Fruit fly (Drosophila melanogaster) whole organism, embryonic: ENCODE measurements around the gene CG14676.

Experiments used
- Aef1 ChIP-seq: fragments of 200-800 bp; sonication (Bioruptor generic); IDR thresholded peaks from 3 replicates; pipeline ENCODE4 v1.3.6; 2022; ENCODE audit warnings: missing biosample characterization, missing genetic modification characterization
- Atf3 ChIP-seq: fragments of 200-800 bp; sonication (Bioruptor generic); optimal IDR thresholded peaks from 3 replicates; lab custom pipeline; 2016; ENCODE audit warnings: missing biosample characterization, missing genetic modification characterization
- BEAF-32 ChIP-seq: fragments of 200-800 bp; sonication (Bioruptor generic); optimal IDR thresholded peaks from 3 replicates; lab custom pipeline; 2017; ENCODE audit warnings: missing biosample characterization, missing genetic modification characterization, mild to moderate bottlenecking, moderate library complexity, missing genetic modification reagents
- CG10431 ChIP-seq: fragments of 200-800 bp; sonication (Bioruptor generic); optimal IDR thresholded peaks from 3 replicates; lab custom pipeline; 2018; ENCODE audit warnings: missing biosample characterization, mild to moderate bottlenecking, missing genetic modification characterization
- CG10565 ChIP-seq: fragments of 200-800 bp; sonication (Bioruptor generic); optimal IDR thresholded peaks from 3 replicates; lab custom pipeline; 2016; ENCODE audit warnings: missing biosample characterization, mild to moderate bottlenecking, missing genetic modification characterization
- CG11560 ChIP-seq: fragments of 200-800 bp; sonication (Bioruptor generic); IDR thresholded peaks from 3 replicates; pipeline ENCODE4 v1.3.6; 2022; ENCODE audit warnings: missing biosample characterization, missing genetic modification characterization
- CG12299 ChIP-seq: fragments of 200-800 bp; sonication (Bioruptor generic); optimal IDR thresholded peaks from 2 replicates; lab custom pipeline; 2018; ENCODE audit warnings: missing biosample characterization, mild to moderate bottlenecking, missing genetic modification characterization
- CG1233 ChIP-seq: fragments of 200-800 bp; sonication (Bioruptor generic); optimal IDR thresholded peaks from 4 replicates; lab custom pipeline; 2018; ENCODE audit warnings: missing biosample characterization, mild to moderate bottlenecking, missing genetic modification characterization
- CG12659 ChIP-seq: fragments of 200-800 bp; sonication (Bioruptor generic); optimal IDR thresholded peaks from 3 replicates; lab custom pipeline; 2017; ENCODE audit warnings: mild to moderate bottlenecking, missing biosample characterization, missing genetic modification reagents, missing genetic modification characterization
- CG17568 ChIP-seq: fragments of 200-800 bp; sonication (Bioruptor generic); optimal IDR thresholded peaks from 2 replicates; lab custom pipeline; 2018; ENCODE audit warnings: missing biosample characterization, mild to moderate bottlenecking, missing genetic modification characterization, moderate library complexity
- CG2120 ChIP-seq: fragments of 200-800 bp; sonication (Bioruptor generic); optimal IDR thresholded peaks from 3 replicates; lab custom pipeline; 2016; ENCODE audit warnings: missing biosample characterization, missing genetic modification characterization
- CG4424 ChIP-seq: fragments of 200-800 bp; sonication (Bioruptor generic); optimal IDR thresholded peaks from 3 replicates; lab custom pipeline; 2016; ENCODE audit warnings: missing biosample characterization, missing genetic modification characterization
- CG7357 ChIP-seq: fragments of 200-800 bp; sonication (Bioruptor generic); IDR thresholded peaks from 3 replicates; pipeline ENCODE4 v1.3.6; 2022; ENCODE audit warnings: missing biosample characterization, missing genetic modification characterization
- CG8290 ChIP-seq, 3 experiments: fragments of 200-800 bp; sonication (Bioruptor generic); optimal IDR thresholded peaks; 2 replicates each; lab custom pipeline; 2016 to 2019; ENCODE audit warnings: missing biosample characterization in 3 of 3, missing genetic modification characterization in 3 of 3, mild to moderate bottlenecking in 2 of 3, moderate library complexity in 1 of 3
- CG8765 ChIP-seq: fragments of 200-800 bp; sonication (Bioruptor generic); IDR thresholded peaks from 2 replicates; pipeline ENCODE4 v1.3.6; 2022; ENCODE audit warnings: missing biosample characterization, missing genetic modification characterization
- CHES-1-like ChIP-seq: fragments of 200-800 bp; sonication (Bioruptor generic); optimal IDR thresholded peaks from 2 replicates; lab custom pipeline; 2016; ENCODE audit warnings: missing biosample characterization, missing genetic modification characterization
- D ChIP-seq, 2 experiments: fragments of 200-800 bp in 1 of 2; fragments of >200 bp in 1 of 2; sonication (Bioruptor generic) in 1 of 2; optimal IDR thresholded peaks; 2 replicates in 1 of 2; 3 replicates in 1 of 2; lab custom pipeline; 2017; ENCODE audit warnings: mild to moderate bottlenecking in 1 of 2, missing biosample characterization in 1 of 2, missing genetic modification characterization in 1 of 2, missing genetic modification reagents in 1 of 2
- Drgx ChIP-seq: fragments of 200-800 bp; sonication (Bioruptor generic); IDR thresholded peaks from 2 replicates; pipeline ENCODE4 v1.3.6; 2022; ENCODE audit warnings: missing biosample characterization, missing genetic modification characterization
- Ets65A ChIP-seq: fragments of 200-800 bp; sonication (Bioruptor generic); peaks from one replicate; lab custom pipeline; 2016; ENCODE audit warnings: missing biosample characterization, missing genetic modification characterization
- HLH4C ChIP-seq: fragments of 200-800 bp; sonication (Bioruptor generic); IDR thresholded peaks from 3 replicates; pipeline ENCODE4 v1.3.6; 2022; ENCODE audit warnings: missing biosample characterization, missing genetic modification characterization; ENCODE audit not compliant: partially characterized antibody
- Mad ChIP-seq: fragments of 200-800 bp; sonication (Bioruptor generic); optimal IDR thresholded peaks from 2 replicates; lab custom pipeline; 2016; ENCODE audit warnings: missing biosample characterization, missing genetic modification characterization
- Med ChIP-seq: fragments of 200-800 bp; sonication (Bioruptor generic); peaks from one replicate; lab custom pipeline; 2016; ENCODE audit warnings: missing biosample characterization, missing genetic modification characterization, mild to moderate bottlenecking, inconsistent platforms, moderate library complexity
- Meics ChIP-seq: fragments of 200-800 bp; sonication (Bioruptor generic); optimal IDR thresholded peaks from 2 replicates; lab custom pipeline; 2017; ENCODE audit warnings: missing biosample characterization, mild to moderate bottlenecking, missing genetic modification characterization
- Nf-YA ChIP-seq: fragments of 200-800 bp; sonication (Bioruptor generic); IDR thresholded peaks from 2 replicates; pipeline ENCODE4 v1.3.6; 2022; ENCODE audit warnings: missing biosample characterization, missing genetic modification characterization
- Stat92E ChIP-seq, 3 experiments: fragments of >200 bp in 2 of 3; fragments of 200-800 bp in 1 of 3; sonication (Bioruptor generic) in 1 of 3; optimal IDR thresholded peaks; 2 replicates each; lab custom pipeline; 2017 to 2019; ENCODE audit warnings: missing biosample characterization in 3 of 3, missing genetic modification characterization in 3 of 3, mild to moderate bottlenecking in 1 of 3, moderate library complexity in 1 of 3
- bab2 ChIP-seq: fragments of 200-800 bp; sonication (Bioruptor generic); optimal IDR thresholded peaks from 2 replicates; lab custom pipeline; 2016; ENCODE audit warnings: missing biosample characterization, missing genetic modification characterization
- cato ChIP-seq: fragments of 200-800 bp; sonication (Bioruptor generic); optimal IDR thresholded peaks from 2 replicates; lab custom pipeline; 2016; ENCODE audit warnings: missing biosample characterization, missing genetic modification characterization, borderline replicate concordance
- corto ChIP-seq: fragments of 200-800 bp; sonication (Bioruptor generic); optimal IDR thresholded peaks from 2 replicates; lab custom pipeline; 2016; ENCODE audit warnings: missing biosample characterization, mild to moderate bottlenecking, missing genetic modification characterization, moderate library complexity
- dimm ChIP-seq: fragments of 200-800 bp; sonication (Bioruptor generic); IDR thresholded peaks from 2 replicates; pipeline ENCODE4 v1.3.6; 2022; ENCODE audit warnings: missing biosample characterization, missing genetic modification characterization
- ems ChIP-seq: fragments of 200-800 bp; sonication (Bioruptor generic); optimal IDR thresholded peaks from 3 replicates; lab custom pipeline; 2016; ENCODE audit warnings: missing biosample characterization, missing genetic modification characterization
- exex ChIP-seq: fragments of 200-800 bp; sonication (Bioruptor generic); optimal IDR thresholded peaks from 4 replicates; lab custom pipeline; 2018; ENCODE audit warnings: missing biosample characterization, mild to moderate bottlenecking, missing genetic modification characterization, moderate library complexity
- gsb-n ChIP-seq: fragments of 200-800 bp; sonication (Bioruptor generic); optimal IDR thresholded peaks from 3 replicates; lab custom pipeline; 2018; ENCODE audit warnings: missing biosample characterization, mild to moderate bottlenecking, missing genetic modification characterization
- kni ChIP-seq: fragments of 200-800 bp; sonication (Bioruptor generic); optimal IDR thresholded peaks from 3 replicates; lab custom pipeline; 2017; ENCODE audit warnings: mild to moderate bottlenecking, missing biosample characterization, missing genetic modification reagents, missing genetic modification characterization
- lab ChIP-seq: fragments of 200-800 bp; sonication (Bioruptor generic); optimal IDR thresholded peaks from 3 replicates; lab custom pipeline; 2017; ENCODE audit warnings: missing biosample characterization, missing genetic modification characterization, mild to moderate bottlenecking, moderate library complexity, missing genetic modification reagents
- mld ChIP-seq: fragments of 200-800 bp; sonication (Bioruptor generic); IDR thresholded peaks from 3 replicates; pipeline ENCODE4 v1.3.6; 2022; ENCODE audit warnings: missing biosample characterization, missing genetic modification characterization; ENCODE audit not compliant: partially characterized antibody
- odd ChIP-seq: fragments of 200-800 bp; sonication (Bioruptor generic); optimal IDR thresholded peaks from 2 replicates; lab custom pipeline; 2017; ENCODE audit warnings: missing biosample characterization, mild to moderate bottlenecking, missing genetic modification characterization
- pita ChIP-seq: fragments of 200-800 bp; sonication (Bioruptor generic); optimal IDR thresholded peaks from 2 replicates; lab custom pipeline; 2017; ENCODE audit warnings: missing biosample characterization, mild to moderate bottlenecking, missing genetic modification characterization
- pzg ChIP-seq: fragments of 200-800 bp; sonication (Bioruptor generic); optimal IDR thresholded peaks from 3 replicates; lab custom pipeline; 2018; ENCODE audit warnings: missing biosample characterization, mild to moderate bottlenecking, missing genetic modification characterization, moderate library complexity
- sd ChIP-seq: fragments of 200-800 bp; sonication (Bioruptor generic); optimal IDR thresholded peaks from 3 replicates; lab custom pipeline; 2018; ENCODE audit warnings: missing biosample characterization, mild to moderate bottlenecking, missing genetic modification characterization, moderate library complexity
- sens ChIP-seq: fragments of 200-800 bp; sonication (Bioruptor generic); peaks from one replicate; lab custom pipeline; 2016; ENCODE audit warnings: missing biosample characterization, missing genetic modification characterization
- sob ChIP-seq: fragments of 200-800 bp; sonication (Bioruptor generic); IDR thresholded peaks from 2 replicates; pipeline ENCODE4 v1.3.6; 2022; ENCODE audit warnings: missing biosample characterization, missing genetic modification characterization
- sqz ChIP-seq: fragments of 200-800 bp; sonication (Bioruptor generic); optimal IDR thresholded peaks from 3 replicates; lab custom pipeline; 2018; ENCODE audit warnings: missing biosample characterization, mild to moderate bottlenecking, missing genetic modification characterization
- stc ChIP-seq: fragments of 200-800 bp; sonication (Bioruptor generic); IDR thresholded peaks from 2 replicates; pipeline ENCODE4 v1.3.6; 2022; ENCODE audit warnings: missing biosample characterization, missing genetic modification characterization
- stwl ChIP-seq: fragments of 200-800 bp; sonication (Bioruptor generic); optimal IDR thresholded peaks from 3 replicates; lab custom pipeline; 2018; ENCODE audit warnings: missing biosample characterization, mild to moderate bottlenecking, missing genetic modification characterization, moderate library complexity
- sug ChIP-seq: fragments of 200-800 bp; optimal IDR thresholded peaks from 2 replicates; lab custom pipeline; 2019; ENCODE audit warnings: missing biosample characterization, mild to moderate bottlenecking, missing genetic modification characterization, moderate library complexity
- tgo ChIP-seq: fragments of 200-800 bp; sonication (Bioruptor generic); IDR thresholded peaks from 3 replicates; pipeline ENCODE4 v1.3.6; 2022; ENCODE audit warnings: missing biosample characterization, missing genetic modification characterization
- zen2 ChIP-seq: fragments of 200-800 bp; sonication (Bioruptor generic); IDR thresholded peaks from 3 replicates; pipeline ENCODE4 v1.3.6; 2022; ENCODE audit warnings: missing biosample characterization, missing genetic modification characterization; ENCODE audit not compliant: partially characterized antibody
- zfh2 ChIP-seq: fragments of 200-800 bp; sonication (Bioruptor generic); optimal IDR thresholded peaks from 2 replicates; lab custom pipeline; 2016; ENCODE audit warnings: missing biosample characterization, missing genetic modification characterization

CG14676 gene

DNA sequence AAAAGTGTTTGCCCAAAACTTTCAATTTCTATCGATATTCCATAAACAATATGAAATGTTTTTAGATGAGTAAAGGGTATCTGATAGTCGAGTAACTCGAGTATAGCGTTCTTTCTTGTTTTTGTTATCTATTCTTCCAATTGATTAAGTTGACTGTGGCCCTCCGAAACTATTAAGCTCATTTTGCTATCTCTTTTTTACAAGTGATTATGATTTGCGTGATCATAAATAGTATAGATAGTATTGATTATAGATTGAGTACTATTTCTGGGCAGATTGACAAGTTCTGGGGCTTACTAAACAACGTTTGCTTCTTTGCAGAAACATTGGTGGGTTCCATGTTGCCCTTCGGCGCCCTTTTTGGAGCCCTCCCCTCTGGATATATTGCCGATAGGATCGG is 10.5 kb upstream of the CG14676 start (continued):
- TF ChIP-seq cato (GFP tag; lab: Kevin White, UChicago) = no peak
- TF ChIP-seq CG1233 (GFP tag; lab: Kevin White, UChicago) = no peak
- no peak for TF ChIP-seq Meics
- TF ChIP-seq odd = no peak
- no peak for TF ChIP-seq D (optimal IDR thresholded peaks at IDR 0.05; lab: Kevin White, UChicago)
- no peak for TF ChIP-seq D (GFP tag; optimal IDR thresholded peaks at IDR 0.05; lab: Kevin White, UChicago)
- TF ChIP-seq stwl (tag; lab: Kevin White, UChicago) = no peak
- TF ChIP-seq CG10565 (GFP tag; lab: Kevin White, UChicago) = no peak
- no peak for TF ChIP-seq zfh2 (GFP tag; lab: Kevin White, UChicago)
- TF ChIP-seq CG8765 (GFP tag; lab: Robert Waterston, UW) = no peak
- no peak for TF ChIP-seq Nf-YA (GFP tag; lab: Robert Waterston, UW)
- no peak for TF ChIP-seq stc
- TF ChIP-seq HLH4C (GFP tag; lab: Robert Waterston, UW) = peak; percentile 50; the same call in 2 of the 3 replicates
- peak; percentile 84 for TF ChIP-seq exex (tag; lab: Kevin White, UChicago)
- TF ChIP-seq CG10431 (GFP tag; lab: Kevin White, UChicago) = no peak
- no peak for TF ChIP-seq BEAF-32 (GFP tag; lab: Kevin White, UChicago)
- peak; percentile 2 for TF ChIP-seq sug (tag; lab: Kevin White, UChicago)
- TF ChIP-seq CG12659 (GFP tag; lab: Kevin White, UChicago) = no peak

DNA sequence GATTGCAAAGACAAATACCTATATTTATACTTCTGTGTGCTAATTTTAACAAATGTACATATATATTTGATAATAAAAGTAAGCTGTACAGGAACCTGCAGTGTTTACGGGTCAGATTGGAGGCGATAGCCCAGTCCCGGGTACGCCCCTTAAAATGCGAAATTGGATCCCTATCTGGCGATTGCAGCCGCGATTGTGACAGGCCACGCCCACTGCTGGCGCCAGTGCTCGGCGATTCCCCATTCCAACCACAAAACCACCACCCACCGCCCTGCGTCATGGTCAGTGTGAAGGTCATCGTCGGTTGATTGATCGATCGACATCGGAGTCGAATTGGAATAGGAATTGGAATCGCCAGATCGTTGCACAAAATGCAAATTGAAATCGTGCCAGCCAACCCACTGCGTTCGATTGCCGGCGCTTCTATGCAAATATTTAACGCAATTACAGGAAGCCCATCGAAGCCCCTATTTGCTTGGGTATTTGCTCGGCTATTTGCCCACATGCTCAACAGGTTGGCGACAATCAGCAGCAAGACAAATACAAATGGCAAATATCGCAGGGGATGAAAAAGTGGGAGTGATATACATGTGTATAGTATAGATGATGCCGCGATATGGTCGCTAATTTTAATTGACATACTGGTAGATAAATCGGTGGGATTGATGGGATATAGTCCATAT is 8.2 kb upstream of the CG14676 start:
- TF ChIP-seq CHES-1-like (GFP tag; lab: Kevin White, UChicago) = no peak
- TF ChIP-seq lab = peak; percentile 22
- no peak for TF ChIP-seq kni
- TF ChIP-seq pzg (GFP tag; lab: Kevin White, UChicago) = no peak
- TF ChIP-seq CG12299 = no peak
- TF ChIP-seq CG4424 (GFP tag; lab: Kevin White, UChicago) = no peak
- peak; percentile 38 for TF ChIP-seq Med
- TF ChIP-seq tgo = no peak
- no peak for TF ChIP-seq Stat92E (GFP tag; optimal IDR thresholded peaks at IDR 0.05; lab: Kevin White, UChicago)
- 0 out of 2 replicates have a peak, but pooled peaks have one; percentile 30 for TF ChIP-seq sob
- no peak for TF ChIP-seq dimm
- no peak for TF ChIP-seq Drgx
- no peak for TF ChIP-seq CG2120 (GFP tag; lab: Kevin White, UChicago)
- no peak for TF ChIP-seq CG8290 (GFP tag; optimal IDR thresholded peaks at IDR 0.05; lab: Kevin White, UChicago)
- TF ChIP-seq CG8290 (tag; optimal IDR thresholded peaks at IDR 0.05; lab: Kevin White, UChicago) = peak in 1 of 2 experiments; percentile 16
- TF ChIP-seq bab2 (GFP tag; lab: Kevin White, UChicago) = peak; percentile 20
- peak; percentile 69 for TF ChIP-seq sens (GFP tag; lab: Kevin White, UChicago)
- TF ChIP-seq CG7357 (GFP tag; lab: Robert Waterston, UW) = no peak
- no peak for TF ChIP-seq sd
- no peak for TF ChIP-seq sqz (GFP tag; lab: Kevin White, UChicago)
- no peak for TF ChIP-seq ems
- no peak for TF ChIP-seq Atf3 (GFP tag; lab: Kevin White, UChicago)
- no peak for TF ChIP-seq mld
- no peak for TF ChIP-seq zen2
- TF ChIP-seq CG11560 (tag; lab: Robert Waterston, UW) = no peak
- 0 out of 3 replicates have a peak, but pooled peaks have one; percentile 17 for TF ChIP-seq Aef1
- TF ChIP-seq Mad (GFP tag; lab: Kevin White, UChicago) = no peak
- peak; percentile 9 for TF ChIP-seq Ets65A (GFP tag; lab: Kevin White, UChicago)
- no peak for TF ChIP-seq gsb-n (tag; lab: Kevin White, UChicago)
- no peak for TF ChIP-seq pita (GFP tag; lab: Kevin White, UChicago)
- TF ChIP-seq corto (GFP tag; lab: Kevin White, UChicago) = no peak
- TF ChIP-seq CG17568 = no peak
